Worm (Caenorhabditis elegans) whole organism, late embryonic: Measurements from ENCODE around the gene srt-31.

ENCODE experiments used
- Y22D7AL.16 ChIP-seq: sonication (generic microtip); optimal IDR thresholded peaks from 2 replicates; lab custom pipeline; 2016; ENCODE audit warnings: missing genetic modification characterization, missing compliant biosample characterization
- ama-1 ChIP-seq: fragments of 150-350 bp; optimal IDR thresholded peaks from 2 replicates; lab custom pipeline; 2014
- ceh-18 ChIP-seq: sonication (generic microtip); optimal IDR thresholded peaks from 2 replicates; lab custom pipeline; 2016; ENCODE audit warnings: missing genetic modification characterization, missing compliant biosample characterization
- ceh-31 ChIP-seq: sonication (generic microtip); optimal IDR thresholded peaks from 2 replicates; lab custom pipeline; 2016; ENCODE audit warnings: missing genetic modification characterization, missing compliant biosample characterization
- ceh-6 ChIP-seq: fragments of 200-800 bp; sonication (Bioruptor generic); optimal IDR thresholded peaks from 2 replicates; lab custom pipeline; 2018; ENCODE audit warnings: mild to moderate bottlenecking, missing genetic modification characterization, missing compliant biosample characterization
- ceh-9 ChIP-seq: sonication (generic microtip); optimal IDR thresholded peaks from 2 replicates; lab custom pipeline; 2016; ENCODE audit warnings: mild to moderate bottlenecking, missing genetic modification characterization, inconsistent platforms, missing compliant biosample characterization
- fax-1 ChIP-seq: sonication (generic microtip); optimal IDR thresholded peaks from 2 replicates; lab custom pipeline; 2016; ENCODE audit warnings: missing genotype, missing genetic modification characterization, missing compliant biosample characterization
- fkh-10 ChIP-seq: fragments of 150-350 bp; optimal IDR thresholded peaks from 2 replicates; lab custom pipeline; 2014; ENCODE audit warnings: missing biosample characterization, missing genetic modification reagents, missing genetic modification characterization
- hlh-13 ChIP-seq: fragments of 200-800 bp; sonication (Bioruptor generic); optimal IDR thresholded peaks from 2 replicates; lab custom pipeline; 2018; ENCODE audit warnings: mild to moderate bottlenecking, missing genetic modification characterization, missing compliant biosample characterization
- hlh-15 ChIP-seq: sonication (generic microtip); optimal IDR thresholded peaks from 2 replicates; lab custom pipeline; 2016; ENCODE audit warnings: missing genetic modification characterization, missing compliant biosample characterization
- hlh-30 ChIP-seq: sonication (generic microtip); optimal IDR thresholded peaks from 2 replicates; lab custom pipeline; 2017; ENCODE audit warnings: antibody characterized with exemption, missing genetic modification characterization, missing compliant biosample characterization; ENCODE audit not compliant: insufficient read depth
- madf-2 ChIP-seq: sonication (generic microtip); optimal IDR thresholded peaks from 2 replicates; lab custom pipeline; 2017; ENCODE audit warnings: missing genetic modification characterization, missing compliant biosample characterization
- nfya-1 ChIP-seq: sonication (generic microtip); optimal IDR thresholded peaks from 2 replicates; lab custom pipeline; 2017; ENCODE audit warnings: missing genetic modification characterization, mild to moderate bottlenecking, missing compliant biosample characterization, antibody characterized with exemption, moderate library complexity
- nhr-11 ChIP-seq: fragments of 150-350 bp; optimal IDR thresholded peaks from 2 replicates; lab custom pipeline; 2014; ENCODE audit warnings: missing biosample characterization, missing genetic modification characterization
- odd-2 ChIP-seq: sonication (generic microtip); optimal IDR thresholded peaks from 2 replicates; lab custom pipeline; 2017; ENCODE audit warnings: antibody characterized with exemption, mild to moderate bottlenecking, missing genetic modification characterization, missing compliant biosample characterization
- pax-1 ChIP-seq: fragments of 150-350 bp; optimal IDR thresholded peaks from 2 replicates; lab custom pipeline; 2014; ENCODE audit warnings: missing biosample characterization, missing genetic modification characterization
- ref-2 ChIP-seq: sonication (generic microtip); optimal IDR thresholded peaks from 2 replicates; lab custom pipeline; 2016; ENCODE audit warnings: missing genetic modification characterization, missing compliant biosample characterization
- sdc-2 ChIP-seq: sonication (generic microtip); optimal IDR thresholded peaks from 2 replicates; lab custom pipeline; 2016; ENCODE audit warnings: missing genotype, missing genetic modification characterization, missing compliant biosample characterization
- sox-2 ChIP-seq: fragments of 200-800 bp; sonication (Bioruptor generic); IDR thresholded peaks from 2 replicates; pipeline ENCODE4 v1.3.6; 2022; ENCODE audit warnings: missing genetic modification reagents, missing genetic modification characterization, missing compliant biosample characterization
- ttx-3 ChIP-seq: sonication (generic microtip); optimal IDR thresholded peaks from 2 replicates; lab custom pipeline; 2016; ENCODE audit warnings: missing genetic modification reagents, missing genetic modification characterization, missing compliant biosample characterization
- unc-55 ChIP-seq: sonication (generic microtip); optimal IDR thresholded peaks from 2 replicates; lab custom pipeline; 2017; ENCODE audit warnings: missing biosample characterization, missing genetic modification reagents, missing genetic modification characterization
- ztf-16 ChIP-seq: sonication (generic microtip); optimal IDR thresholded peaks from 2 replicates; lab custom pipeline; 2017; ENCODE audit warnings: missing genetic modification characterization, missing compliant biosample characterization

srt-31 gene

ce11 chrV:521517-521916, 48.8 kb downstream of the srt-31 start, which contains the start of gene srw-107:
Gene srw-107 (minus strand): TSS chrV:521617.
- TF ChIP-seq fkh-10 (GFP tag; lab: Kevin White, UChicago) (no peak), ref-2 (tag; lab: Kevin White, UChicago) (no peak), Y22D7AL.16 (tag; lab: Kevin White, UChicago) (no peak), hlh-15 (tag; lab: Kevin White, UChicago) (no peak), odd-2 (tag; lab: Kevin White, UChicago) (no peak), unc-55 (GFP tag; lab: Kevin White, UChicago) (no peak), ceh-6 (GFP tag; lab: Kevin White, UChicago) (no peak), ama-1 (lab: Kevin White, UChicago) (no peak), sdc-2 (tag; lab: Kevin White, UChicago) (no peak)

ce11 chrV:524058-524457, 51.4 kb downstream of the srt-31 start, which contains the start of gene lipl-3:
Gene lipl-3 (minus strand): TSS chrV:524218.
- no peak for TF ChIP-seq nhr-11 (tag; lab: Kevin White, UChicago)
- no peak for TF ChIP-seq hlh-13 (GFP tag; lab: Kevin White, UChicago)
- no peak for TF ChIP-seq pax-1 (tag; lab: Kevin White, UChicago)
- TF ChIP-seq ceh-18 (tag; lab: Kevin White, UChicago) = no peak
- no peak for TF ChIP-seq hlh-30 (tag; lab: Kevin White, UChicago)
- no peak for TF ChIP-seq nfya-1 (tag; lab: Kevin White, UChicago)
- no peak for TF ChIP-seq sox-2 (GFP tag; lab: Robert Waterston, UW)
- no peak for TF ChIP-seq ref-2 (tag; lab: Kevin White, UChicago)
- TF ChIP-seq ztf-16 (tag; lab: Kevin White, UChicago) = no peak
- TF ChIP-seq fax-1 (tag; lab: Kevin White, UChicago) = no peak
- TF ChIP-seq ceh-6 (GFP tag; lab: Kevin White, UChicago) = no peak
- no peak for TF ChIP-seq ama-1 (lab: Kevin White, UChicago)
- no peak for TF ChIP-seq madf-2 (tag; lab: Kevin White, UChicago)
- no peak for TF ChIP-seq ttx-3
- no peak for TF ChIP-seq ceh-9
- TF ChIP-seq ceh-31 (tag; lab: Kevin White, UChicago) = no peak
